Fruit fly (Drosophila melanogaster) whole organism: ENCODE measurements around the gene H15.

Experiments used
- CG8478 ChIP-seq: fragments of >200 bp; optimal IDR thresholded peaks from 2 replicates; lab custom pipeline; 2018; ENCODE audit warnings: inconsistent platforms
- Dll ChIP-seq: fragments of >200 bp; optimal IDR thresholded peaks from 2 replicates; lab custom pipeline; 2017
- EcR ChIP-seq, 2 experiments: fragments of >200 bp; optimal IDR thresholded peaks; 2 replicates each; lab custom pipeline; 2017; ENCODE audit warnings: missing biosample characterization in 2 of 2, missing genetic modification characterization in 2 of 2, missing genetic modification reagents in 2 of 2
- pan ChIP-seq: fragments of >200 bp; optimal IDR thresholded peaks from 2 replicates; lab custom pipeline; 2017
- psq ChIP-seq: fragments of >200 bp; optimal IDR thresholded peaks from 2 replicates; lab custom pipeline; 2017
- usp ChIP-seq: fragments of >200 bp; optimal IDR thresholded peaks from 2 replicates; lab custom pipeline; 2017; ENCODE audit warnings: missing biosample characterization, missing genetic modification characterization, mixed read lengths

The H15 gene

dm6 chr2L:5429756-5430155 lies 25.7 kb downstream of the H15 start:
- TF ChIP-seq usp, result no peak
- TF ChIP-seq EcR (GFP tag; optimal IDR thresholded peaks at IDR 0.05; lab: Kevin White, UChicago), result no peak
- no peak for TF ChIP-seq pan (lab: Kevin White, UChicago)
- no peak for TF ChIP-seq Dll (lab: Kevin White, UChicago)
- TF ChIP-seq CG8478 (lab: Kevin White, UChicago), result no peak
- no peak for TF ChIP-seq psq

- TF ChIP-seq Dll (lab: Kevin White, UChicago) (no peak), usp (no peak), psq (no peak)
These were observed 28.0 kb downstream of the H15 start for dm6 chr2L:5431988-5432597.

dm6 chr2L:5432798-5433197 lies 28.7 kb downstream of the H15 start:
- no peak for TF ChIP-seq usp
- no peak for TF ChIP-seq Dll (lab: Kevin White, UChicago)
- no peak for TF ChIP-seq EcR (GFP tag; optimal IDR thresholded peaks at IDR 0.05; lab: Kevin White, UChicago)
- TF ChIP-seq psq, result no peak
- TF ChIP-seq CG8478 (lab: Kevin White, UChicago), result no peak
- TF ChIP-seq pan (lab: Kevin White, UChicago), result no peak

dm6 chr2L:5433403-5434023 lies 29.4 kb downstream of the H15 start:
- TF ChIP-seq pan (lab: Kevin White, UChicago), result no peak
- no peak for TF ChIP-seq EcR (GFP tag; optimal IDR thresholded peaks at IDR 0.05; lab: Kevin White, UChicago)
- TF ChIP-seq usp, result no peak
- TF ChIP-seq psq, result no peak
- no peak for TF ChIP-seq CG8478 (lab: Kevin White, UChicago)
- TF ChIP-seq Dll (lab: Kevin White, UChicago), result no peak

dm6 chr2L:5434298-5434697 lies 30.2 kb downstream of the H15 start:
- TF ChIP-seq pan (lab: Kevin White, UChicago) (no peak), EcR (GFP tag; optimal IDR thresholded peaks at IDR 0.05; lab: Kevin White, UChicago) (no peak), Dll (lab: Kevin White, UChicago) (no peak), CG8478 (lab: Kevin White, UChicago) (no peak), psq (no peak), usp (no peak)

- TF ChIP-seq psq (no peak), EcR (GFP tag; optimal IDR thresholded peaks at IDR 0.05; lab: Kevin White, UChicago) (no peak), pan (lab: Kevin White, UChicago) (no peak), usp (no peak), CG8478 (lab: Kevin White, UChicago) (no peak), Dll (lab: Kevin White, UChicago) (no peak)
These were observed 38.4 kb downstream of the H15 start for dm6 chr2L:5442406-5443035.

- TF ChIP-seq EcR (GFP tag; optimal IDR thresholded peaks at IDR 0.05; lab: Kevin White, UChicago), result no peak
These were observed 40.6 kb downstream of the H15 start for dm6 chr2L:5444675-5445074.

- TF ChIP-seq usp, result no peak
- no peak for TF ChIP-seq CG8478 (lab: Kevin White, UChicago)
- TF ChIP-seq Dll (lab: Kevin White, UChicago), result no peak
- no peak for TF ChIP-seq EcR (GFP tag; optimal IDR thresholded peaks at IDR 0.05; lab: Kevin White, UChicago)
- no peak for TF ChIP-seq pan (lab: Kevin White, UChicago)
- no peak for TF ChIP-seq psq
These were observed 41.5 kb downstream of the H15 start for dm6 chr2L:5445488-5446171.

- TF ChIP-seq Dll (lab: Kevin White, UChicago) (no peak), EcR (GFP tag; optimal IDR thresholded peaks at IDR 0.05; lab: Kevin White, UChicago) (no peak), CG8478 (lab: Kevin White, UChicago) (no peak), usp (no peak), pan (lab: Kevin White, UChicago) (no peak), psq (no peak)
These were observed 42.1 kb downstream of the H15 start for dm6 chr2L:5446202-5446601.

dm6 chr2L:5447241-5447640 lies 43.2 kb downstream of the H15 start:
- TF ChIP-seq pan (lab: Kevin White, UChicago) (no peak), CG8478 (lab: Kevin White, UChicago) (no peak), psq (no peak), Dll (lab: Kevin White, UChicago) (no peak)

dm6 chr2L:5448148-5448547 lies 44.1 kb downstream of the H15 start:
- TF ChIP-seq EcR (GFP tag; optimal IDR thresholded peaks at IDR 0.05; lab: Kevin White, UChicago) (no peak), CG8478 (lab: Kevin White, UChicago) (no peak), usp (no peak), Dll (lab: Kevin White, UChicago) (no peak), pan (lab: Kevin White, UChicago) (no peak), psq (no peak)

dm6 chr2L:5453077-5453476 lies 49.0 kb downstream of the H15 start:
- TF ChIP-seq psq, result no peak
